Worm (Caenorhabditis elegans) whole organism, dauer: ENCODE measurements around the gene abts-2.
A peak's percentile ranks its signal among the peaks of the same experiment; 100 is the strongest.

ENCODE experiments used
- unc-62 ChIP-seq: sonication (generic microtip); optimal IDR thresholded peaks from 2 replicates; lab custom pipeline; 2017; ENCODE audit warnings: missing biosample characterization, missing genetic modification reagents, missing genetic modification characterization

Gene abts-2

DNA sequence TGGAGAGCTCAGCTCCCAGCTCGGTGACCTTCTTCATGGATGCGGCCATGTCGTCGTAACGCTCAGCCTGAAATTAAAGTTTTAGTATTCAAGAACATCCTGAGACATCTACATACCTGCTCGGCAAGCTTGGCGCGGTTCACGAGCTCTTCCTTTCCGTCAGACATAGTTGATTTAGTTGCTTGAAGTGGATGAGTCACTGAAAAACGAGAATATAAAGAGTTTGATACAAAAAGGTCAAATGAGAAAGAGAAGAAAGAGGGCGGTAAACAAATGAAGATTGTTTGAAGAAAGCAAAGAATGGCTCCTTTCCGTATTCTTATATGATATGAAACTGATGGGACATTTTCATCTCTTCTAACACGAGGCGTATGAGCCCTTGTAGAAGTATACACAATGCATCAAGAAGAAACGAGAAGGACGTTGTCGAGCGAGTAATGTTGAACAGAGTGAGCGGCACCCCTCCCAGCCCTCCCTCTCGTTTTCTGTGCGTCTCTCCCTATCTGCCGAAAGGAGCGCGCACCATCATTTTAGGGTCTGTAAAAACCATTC lies 19.8 kb downstream of the abts-2 start, which contains the start of gene ftt-2:
TSS of gene ftt-2 (minus strand) at position 206 of the 552 bp plus-strand sequence.
- TF ChIP-seq unc-62 (GFP tag; lab: Kevin White, UChicago), result no peak

DNA sequence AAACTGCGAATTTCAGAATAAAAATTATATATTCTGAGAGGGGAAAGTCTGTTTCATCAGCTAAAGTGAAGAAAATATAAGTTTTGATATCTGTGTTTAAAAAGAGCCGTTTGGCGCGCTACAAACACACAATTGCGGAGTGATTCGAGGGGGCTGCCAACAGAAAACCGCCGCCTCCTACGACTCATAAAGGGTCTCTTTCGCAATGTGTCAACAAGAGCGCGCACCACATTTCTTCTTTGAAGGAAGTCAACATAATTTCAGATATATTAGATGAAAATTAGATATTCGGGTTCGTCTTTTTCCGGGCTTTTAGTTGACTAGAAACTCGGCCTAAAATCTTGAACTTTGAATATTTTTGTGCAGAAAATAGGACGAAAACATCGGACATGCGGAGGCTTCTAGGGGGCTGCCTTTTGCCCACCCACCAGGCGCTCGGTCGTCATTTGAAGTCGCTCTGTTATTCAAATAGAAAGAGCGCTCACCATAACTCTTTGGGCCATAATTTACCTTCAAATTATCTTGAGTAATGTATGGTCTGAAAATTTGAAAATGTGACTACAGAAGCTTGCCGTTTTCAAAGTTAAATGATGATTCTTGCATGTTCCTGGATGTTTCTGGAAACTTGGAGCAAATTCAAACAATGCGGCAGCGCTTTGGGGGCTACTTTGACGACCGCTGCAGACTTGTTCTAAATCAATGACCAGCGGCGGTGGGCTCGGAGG lies 20.5 kb downstream of the abts-2 start:
- peak; percentile 22 for TF ChIP-seq unc-62 (GFP tag; lab: Kevin White, UChicago)

DNA sequence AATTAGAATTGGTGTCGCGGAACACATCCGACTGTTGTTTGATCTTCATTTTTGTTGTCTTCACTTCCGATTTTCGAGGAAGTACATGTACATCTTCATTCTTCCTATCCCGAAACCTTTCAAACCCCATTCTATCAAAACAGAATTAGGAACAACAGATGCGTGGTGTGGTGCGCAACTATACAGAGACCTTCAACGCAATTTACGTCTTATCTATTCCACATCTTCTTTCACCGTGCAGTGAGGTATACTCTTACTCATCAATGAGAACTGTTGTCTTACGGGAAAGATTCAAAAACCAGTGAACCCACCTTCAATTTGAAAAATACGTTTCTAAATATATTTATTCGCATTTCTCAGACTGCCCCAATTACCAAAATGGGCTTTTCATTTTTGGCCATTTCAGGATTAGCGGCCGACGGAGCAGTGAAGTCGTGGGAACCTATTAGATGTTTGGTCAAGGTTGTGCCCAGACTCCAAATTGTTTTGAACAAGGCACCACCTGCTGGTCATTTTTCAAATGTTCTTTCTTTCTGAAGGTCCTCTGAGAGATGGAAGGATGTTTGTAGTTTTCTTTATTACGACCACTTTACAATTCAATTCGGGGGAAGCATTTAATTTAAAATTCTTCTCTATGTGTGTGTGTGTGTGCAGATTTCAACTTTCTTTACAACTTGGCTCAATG lies 21.5 kb downstream of the abts-2 start:
- no peak for TF ChIP-seq unc-62 (GFP tag; lab: Kevin White, UChicago)

DNA sequence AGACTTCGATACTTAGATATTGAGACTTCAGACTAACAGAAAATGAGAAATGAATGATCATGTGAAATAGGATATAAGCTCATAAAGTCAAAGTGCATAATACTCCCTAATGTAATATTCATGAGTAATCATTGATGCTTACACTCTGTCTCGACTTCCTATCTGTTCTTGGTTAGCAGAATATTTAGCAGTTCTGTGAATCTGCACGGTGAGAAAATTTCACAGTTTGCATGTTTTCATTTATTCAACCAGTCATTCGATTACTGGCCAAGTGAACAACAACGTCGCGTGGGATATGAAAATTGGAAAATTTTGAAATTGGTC lies 22.0 kb downstream of the abts-2 start:
- TF ChIP-seq unc-62 (GFP tag; lab: Kevin White, UChicago), result no peak

DNA sequence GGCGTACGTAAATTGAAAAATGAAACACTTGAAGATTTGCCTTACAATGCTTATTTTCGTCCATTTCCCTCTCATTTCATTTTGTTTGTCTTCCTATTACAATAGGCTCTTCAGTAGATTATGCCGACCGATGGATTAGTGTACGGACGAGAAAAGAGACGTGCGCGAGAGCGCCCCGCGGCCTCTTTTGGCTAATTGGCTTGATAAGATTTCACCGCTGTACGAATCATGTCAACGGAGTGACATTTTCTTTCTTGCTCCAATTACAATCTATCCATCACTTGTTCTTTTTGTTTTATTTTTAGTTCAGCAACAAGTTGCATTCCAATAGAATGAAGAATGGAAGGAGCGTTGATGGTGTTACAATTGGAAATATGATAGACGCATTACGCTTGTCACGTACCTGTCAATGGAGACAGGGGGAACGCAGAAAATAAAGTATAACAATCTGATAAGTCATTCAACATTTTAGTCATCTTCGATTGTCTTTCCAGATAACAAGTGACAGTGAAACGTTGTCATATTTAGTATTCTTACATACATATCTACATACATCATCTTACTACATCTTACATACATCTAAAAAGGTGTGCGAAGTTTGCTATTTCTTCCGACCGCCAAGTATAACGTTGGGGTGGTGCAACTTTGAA lies 22.8 kb downstream of the abts-2 start:
- TF ChIP-seq unc-62 (GFP tag; lab: Kevin White, UChicago), result no peak

DNA sequence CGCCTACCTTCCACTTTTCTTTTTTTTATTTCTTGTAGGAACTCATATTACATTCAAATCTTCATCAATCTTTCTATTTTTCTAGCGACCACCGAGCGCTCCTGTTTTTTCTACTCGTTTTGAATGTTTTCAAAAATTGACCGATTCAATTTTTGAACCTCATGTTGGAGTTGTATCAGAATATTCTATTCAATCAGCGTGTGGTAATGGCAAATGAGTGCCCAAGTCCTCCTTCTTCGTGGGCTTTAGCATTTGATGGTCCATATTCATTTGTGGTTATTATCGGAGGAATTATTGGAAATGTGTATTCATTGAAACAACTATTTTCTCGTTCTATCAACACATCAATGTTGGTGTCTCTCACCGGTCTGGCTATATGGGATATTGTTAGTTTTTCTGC lies 31.9 kb downstream of the abts-2 start, which contains the start of gene F52D10.4:
TSS of gene F52D10.4 (plus strand) at position 84 of the 400 bp plus-strand sequence.
- no peak for TF ChIP-seq unc-62 (GFP tag; lab: Kevin White, UChicago)

DNA sequence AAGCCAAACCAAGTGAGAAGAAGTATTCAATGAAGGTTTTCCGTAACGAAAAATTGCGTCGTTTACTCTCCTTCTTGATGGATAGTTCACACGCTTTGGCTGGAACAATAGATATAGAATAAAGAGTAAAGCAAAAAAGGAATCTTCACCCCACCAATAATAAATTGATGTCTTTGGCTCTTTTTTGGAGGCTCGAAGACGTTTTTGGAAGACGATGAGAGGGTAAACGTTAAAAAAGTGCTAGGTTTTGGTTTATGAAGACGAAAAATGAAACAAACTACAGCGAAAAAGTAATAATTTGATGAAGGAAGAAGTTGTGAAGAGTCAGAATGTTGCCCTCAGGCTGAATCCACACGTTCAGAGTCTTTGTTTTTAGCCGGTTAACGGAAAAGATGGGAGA lies 36.5 kb downstream of the abts-2 start, which contains the start of gene sto-3:
TSS of gene sto-3 (minus strand) at position 101 of the 400 bp plus-strand sequence.
- no peak for TF ChIP-seq unc-62 (GFP tag; lab: Kevin White, UChicago)

DNA sequence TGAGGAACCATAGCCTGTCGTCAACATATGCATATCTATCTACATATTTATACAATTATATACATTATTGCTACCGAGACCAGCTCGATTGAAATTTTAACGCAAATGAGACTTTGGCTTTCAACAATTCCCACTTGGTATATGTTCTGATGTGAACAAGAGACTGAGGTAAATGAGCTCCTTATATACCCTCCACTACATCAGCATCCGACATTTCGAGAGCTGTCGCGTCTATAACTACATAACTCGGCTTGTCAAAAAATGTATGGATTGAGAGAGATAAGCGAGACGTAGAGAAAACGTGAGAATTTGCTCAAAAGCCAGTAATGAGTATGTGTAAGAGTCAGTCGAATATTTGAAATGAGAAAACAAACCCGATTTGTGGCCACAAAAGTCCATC lies 38.0 kb downstream of the abts-2 start:
- no peak for TF ChIP-seq unc-62 (GFP tag; lab: Kevin White, UChicago)

DNA sequence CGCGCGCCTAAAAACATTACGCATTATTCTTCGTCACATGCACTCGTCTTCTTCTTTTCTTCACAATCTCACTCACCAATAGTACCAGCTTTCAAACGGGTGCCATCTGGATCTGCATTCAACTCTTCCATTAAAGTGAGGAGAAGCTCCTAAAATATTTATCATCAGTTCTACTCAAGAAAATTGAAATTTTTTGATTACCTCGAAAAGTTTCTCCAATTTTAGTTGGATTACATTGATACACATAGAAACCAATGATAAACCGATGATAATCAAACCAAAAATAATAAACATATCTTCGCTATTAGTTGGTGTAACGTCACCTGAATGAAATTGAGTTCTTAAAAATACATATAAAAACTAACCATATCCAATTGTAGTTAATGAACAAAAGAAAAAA lies 39.1 kb downstream of the abts-2 start:
- TF ChIP-seq unc-62 (GFP tag; lab: Kevin White, UChicago), result no peak

DNA sequence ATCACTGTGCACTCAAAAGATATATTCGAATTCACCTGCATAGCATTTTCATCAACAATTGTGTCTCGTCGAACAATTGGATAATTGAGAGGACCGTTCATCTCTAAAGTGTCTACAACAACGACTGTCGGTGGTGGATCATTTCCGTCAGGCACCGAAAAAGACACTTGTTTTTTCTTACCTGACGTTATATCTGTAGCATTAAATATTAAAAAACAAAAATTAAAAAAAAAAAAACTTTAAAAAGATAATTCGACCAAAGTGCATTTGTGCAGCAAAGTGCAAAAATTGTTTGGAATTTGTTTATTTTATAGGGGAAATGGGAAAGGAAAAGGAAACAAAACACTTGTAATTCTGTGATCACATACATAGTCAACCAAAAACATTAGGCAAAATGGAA lies 41.5 kb downstream of the abts-2 start, which contains the start of gene twk-44:
TSS of gene twk-44 (minus strand) at position 101 of the 400 bp plus-strand sequence.
- TF ChIP-seq unc-62 (GFP tag; lab: Kevin White, UChicago), result no peak

DNA sequence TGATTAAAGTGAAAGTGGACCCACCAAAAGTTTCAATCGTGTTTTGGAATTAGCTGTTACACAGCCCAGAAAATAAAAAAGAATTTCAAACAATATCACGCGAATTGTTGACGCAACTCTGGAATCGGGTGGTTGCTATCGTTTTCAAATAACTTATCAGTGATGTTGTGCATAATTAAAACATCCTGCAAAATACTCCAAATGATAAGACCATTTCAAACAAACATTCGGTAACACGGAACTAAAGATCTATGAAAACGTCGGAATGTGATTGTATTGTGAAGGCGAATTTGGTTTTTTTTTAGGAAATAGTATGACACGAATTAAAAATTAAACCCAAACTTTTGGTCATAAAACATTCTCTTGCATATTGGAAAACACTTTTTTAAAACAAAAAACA lies 43.1 kb downstream of the abts-2 start, which contains the start of gene spp-30:
TSS of gene spp-30 (minus strand) at position 101 of the 400 bp plus-strand sequence.
- TF ChIP-seq unc-62 (GFP tag; lab: Kevin White, UChicago), result no peak

DNA sequence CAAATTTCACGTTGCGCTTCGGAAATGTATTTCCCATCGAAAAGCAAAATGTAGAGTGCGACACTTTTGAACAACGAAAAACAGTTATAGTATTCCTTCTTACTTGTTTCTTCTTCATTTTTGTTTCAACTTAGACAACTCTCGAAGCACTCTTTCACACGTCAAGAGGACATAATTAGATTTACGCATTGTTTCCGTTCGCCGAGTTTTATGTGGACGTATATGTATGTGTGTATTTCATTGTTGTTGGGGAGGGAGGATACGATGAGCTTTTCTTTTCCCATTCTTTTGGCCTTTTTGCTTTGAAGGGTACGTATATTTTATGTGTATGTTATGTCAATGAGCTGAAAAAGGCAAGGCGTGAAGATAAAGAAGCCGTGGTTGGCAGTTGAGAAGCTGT lies 45.0 kb downstream of the abts-2 start:
- no peak for TF ChIP-seq unc-62 (GFP tag; lab: Kevin White, UChicago)

DNA sequence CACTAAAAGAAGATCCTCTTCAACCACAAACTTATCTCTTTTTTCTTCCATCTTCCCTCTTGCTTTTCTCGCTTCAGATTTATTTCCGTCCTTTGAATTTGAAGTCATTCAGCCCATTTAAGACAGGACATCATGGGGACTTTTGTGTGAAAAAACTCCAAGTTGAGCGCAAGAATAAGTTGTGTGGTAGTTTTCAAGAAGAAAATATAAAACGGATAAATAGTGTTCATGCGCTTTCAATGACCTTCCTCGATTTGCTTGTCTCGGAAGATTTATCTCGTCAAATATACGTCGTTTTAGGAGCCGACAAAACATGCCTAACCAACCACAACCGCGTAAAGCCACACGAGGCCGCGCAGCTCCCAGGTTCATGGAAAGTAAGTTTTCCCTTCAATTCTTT lies 46.6 kb downstream of the abts-2 start, which contains the start of gene sto-6:
TSS of gene sto-6 (plus strand) at position 301 of the 400 bp plus-strand sequence.
- no peak for TF ChIP-seq unc-62 (GFP tag; lab: Kevin White, UChicago)

DNA sequence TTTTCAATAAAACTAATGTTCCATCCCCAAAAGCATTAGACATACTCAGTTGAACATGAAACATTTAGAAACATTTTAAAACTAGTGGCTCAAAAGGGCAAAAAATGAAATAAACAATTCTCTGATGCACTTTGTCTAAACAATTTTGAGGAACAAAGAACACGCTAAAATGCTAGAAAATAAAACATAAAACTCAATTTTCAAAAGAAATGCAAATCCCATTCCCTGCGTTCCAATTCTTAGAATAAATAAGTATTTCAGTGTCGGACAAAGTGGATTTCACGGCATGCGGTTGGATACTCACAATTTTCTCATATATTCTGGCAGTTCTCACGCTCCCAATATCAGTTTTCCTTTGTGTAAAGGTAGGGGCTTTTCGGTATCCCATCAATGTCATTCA lies 47.8 kb downstream of the abts-2 start:
- no peak for TF ChIP-seq unc-62 (GFP tag; lab: Kevin White, UChicago)

DNA sequence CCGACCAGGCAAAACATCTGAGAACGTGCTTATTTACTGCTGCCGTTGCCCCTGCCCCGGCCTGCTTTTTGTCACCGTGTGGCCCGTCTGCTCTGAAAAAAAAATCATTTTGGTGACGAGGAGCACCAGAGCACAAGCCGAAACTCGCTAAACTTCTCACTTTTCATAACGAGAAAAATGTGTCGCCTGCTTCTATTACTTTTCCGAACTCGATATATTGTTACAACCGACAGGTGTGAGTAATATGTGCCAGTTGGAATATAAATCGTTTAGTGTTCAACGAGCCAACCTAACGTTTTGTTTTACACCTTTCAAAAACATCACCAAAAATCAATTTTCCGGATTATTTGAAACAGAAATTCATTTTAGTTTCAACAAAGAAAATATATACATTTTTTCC lies 52.2 kb downstream of the abts-2 start:
- no peak for TF ChIP-seq unc-62 (GFP tag; lab: Kevin White, UChicago)

DNA sequence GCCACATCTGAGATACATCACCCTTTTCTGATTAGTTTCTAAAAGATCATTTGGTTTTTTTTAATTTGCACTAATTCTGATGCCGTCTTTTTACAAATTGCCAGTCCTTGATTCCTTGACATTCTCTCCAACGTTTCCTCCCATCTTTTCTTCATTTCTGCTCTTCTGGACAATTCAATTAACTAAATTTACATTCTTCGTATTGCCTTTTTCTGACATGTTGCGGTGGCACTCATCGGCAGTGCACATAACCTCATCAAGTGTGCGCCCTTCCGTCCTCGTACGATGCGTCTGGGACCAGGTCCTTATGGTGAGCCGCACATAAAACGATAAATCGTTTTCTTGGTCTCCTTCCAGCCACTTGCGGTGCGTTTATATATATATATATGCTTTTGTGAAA lies 53.5 kb downstream of the abts-2 start:
- no peak for TF ChIP-seq unc-62 (GFP tag; lab: Kevin White, UChicago)
